Worm (Caenorhabditis elegans) whole organism, L4/young adult: Measurements from ENCODE around the gene ZC513.2.

ENCODE experiments used
- W03F9.2 ChIP-seq: fragments of 150-350 bp; optimal IDR thresholded peaks from 2 replicates; lab custom pipeline; 2014; ENCODE audit warnings: missing biosample characterization, missing genetic modification characterization
- dao-5 ChIP-seq: sonication (generic microtip); optimal IDR thresholded peaks from 2 replicates; lab custom pipeline; 2016; ENCODE audit warnings: missing genotype, missing genetic modification characterization, moderate library complexity, missing compliant biosample characterization
- him-1 ChIP-seq: sonication (generic microtip); optimal IDR thresholded peaks from 2 replicates; lab custom pipeline; 2016; ENCODE audit warnings: missing genotype, missing genetic modification reagents, missing genetic modification characterization, missing compliant biosample characterization

ZC513.2 gene

ce11 chrV:8054130-8054529 is at the start of gene ZC513.2:
Gene ZC513.2 (plus strand): TSS chrV:8054430.
- no peak for TF ChIP-seq him-1 (tag; lab: Kevin White, UChicago)
- TF ChIP-seq W03F9.2 (tag; lab: Kevin White, UChicago): no peak
- TF ChIP-seq dao-5 (tag; lab: Kevin White, UChicago): no peak

ce11 chrV:8005000-8005399 is 49.2 kb upstream of the ZC513.2 start, which contains the start of gene Y97E10AR.8:
Gene Y97E10AR.8 (plus strand): TSS chrV:8005300.
- no peak for TF ChIP-seq dao-5 (tag; lab: Kevin White, UChicago)
- TF ChIP-seq him-1 (tag; lab: Kevin White, UChicago): no peak
- TF ChIP-seq W03F9.2 (tag; lab: Kevin White, UChicago): no peak

- TF ChIP-seq W03F9.2 (tag; lab: Kevin White, UChicago) (no peak), him-1 (tag; lab: Kevin White, UChicago) (no peak), dao-5 (tag; lab: Kevin White, UChicago) (no peak)
Measured at ce11 chrV:8007460-8008292, 46.6 kb upstream of the ZC513.2 start, which contains the start of gene Y97E10AR.3. Gene Y97E10AR.3 (minus strand): TSS chrV:8007510.

ce11 chrV:8010103-8010502 is 44.1 kb upstream of the ZC513.2 start, which contains the start of gene Y97E10AR.4:
Gene Y97E10AR.4 (minus strand): TSS chrV:8010233.
- TF ChIP-seq dao-5 (tag; lab: Kevin White, UChicago) (no peak), him-1 (tag; lab: Kevin White, UChicago) (no peak), W03F9.2 (tag; lab: Kevin White, UChicago) (no peak)

- TF ChIP-seq dao-5 (tag; lab: Kevin White, UChicago) (no peak), him-1 (tag; lab: Kevin White, UChicago) (no peak), W03F9.2 (tag; lab: Kevin White, UChicago) (no peak)
Measured at ce11 chrV:8010846-8011245, 43.4 kb upstream of the ZC513.2 start, which contains the start of gene lmtr-2. Gene lmtr-2 (minus strand): TSS chrV:8011106.

ce11 chrV:8012032-8012431 is 42.2 kb upstream of the ZC513.2 start, which contains the start of gene rpb-9:
Gene rpb-9 (minus strand): TSS chrV:8012345.
- TF ChIP-seq W03F9.2 (tag; lab: Kevin White, UChicago): no peak
- no peak for TF ChIP-seq dao-5 (tag; lab: Kevin White, UChicago)
- no peak for TF ChIP-seq him-1 (tag; lab: Kevin White, UChicago)

ce11 chrV:8013901-8014388 is 40.3 kb upstream of the ZC513.2 start, which contains the start of gene Y97E10AR.6:
Gene Y97E10AR.6 (minus strand): TSS chrV:8013951.
- TF ChIP-seq dao-5 (tag; lab: Kevin White, UChicago): no peak
- peak; percentile 25 for TF ChIP-seq W03F9.2 (tag; lab: Kevin White, UChicago)

- TF ChIP-seq dao-5 (tag; lab: Kevin White, UChicago) (no peak), W03F9.2 (tag; lab: Kevin White, UChicago) (no peak), him-1 (tag; lab: Kevin White, UChicago) (no peak)
Measured at ce11 chrV:8016928-8017327, 37.3 kb upstream of the ZC513.2 start, which contains the start of gene sptl-2. Gene sptl-2 (plus strand): TSS chrV:8017207.

ce11 chrV:8017924-8018323 is 36.3 kb upstream of the ZC513.2 start:
- TF ChIP-seq W03F9.2 (tag; lab: Kevin White, UChicago) (no peak), him-1 (tag; lab: Kevin White, UChicago) (no peak), dao-5 (tag; lab: Kevin White, UChicago) (no peak)

- TF ChIP-seq W03F9.2 (tag; lab: Kevin White, UChicago) (no peak), him-1 (tag; lab: Kevin White, UChicago) (no peak), dao-5 (tag; lab: Kevin White, UChicago) (no peak)
Measured at ce11 chrV:8018919-8019318, 35.3 kb upstream of the ZC513.2 start.

ce11 chrV:8019783-8020182 is 34.4 kb upstream of the ZC513.2 start:
- TF ChIP-seq dao-5 (tag; lab: Kevin White, UChicago): no peak
- TF ChIP-seq him-1 (tag; lab: Kevin White, UChicago): no peak
- no peak for TF ChIP-seq W03F9.2 (tag; lab: Kevin White, UChicago)

- TF ChIP-seq him-1 (tag; lab: Kevin White, UChicago) (no peak), W03F9.2 (tag; lab: Kevin White, UChicago) (no peak), dao-5 (tag; lab: Kevin White, UChicago) (no peak)
Measured at ce11 chrV:8022040-8022439, 32.2 kb upstream of the ZC513.2 start, which contains the start of gene ech-3. Gene ech-3 (plus strand): TSS chrV:8022217.

ce11 chrV:8024752-8025151 is 29.5 kb upstream of the ZC513.2 start, which contains the start of gene F43H9.3:
Gene F43H9.3 (minus strand): TSS chrV:8024940.
- TF ChIP-seq him-1 (tag; lab: Kevin White, UChicago): no peak
- TF ChIP-seq dao-5 (tag; lab: Kevin White, UChicago): no peak
- no peak for TF ChIP-seq W03F9.2 (tag; lab: Kevin White, UChicago)
